Worm (Caenorhabditis elegans) whole organism, L4 larva: ENCODE data around the gene Y56A3A.2.

Source experiments
- F49E8.2 ChIP-seq: sonication (generic microtip); optimal IDR thresholded peaks from 2 replicates; lab custom pipeline; 2016; ENCODE audit warnings: missing compliant biosample characterization, mild to moderate bottlenecking, missing genetic modification characterization, borderline replicate concordance
- ZK337.2 ChIP-seq: fragments of 200-800 bp; sonication (Bioruptor generic); IDR thresholded peaks from 2 replicates; pipeline ENCODE4 v1.3.6; 2022; ENCODE audit warnings: missing genetic modification reagents, missing genetic modification characterization, missing compliant biosample characterization
- ceh-44 ChIP-seq: fragments of 200-800 bp; sonication (Bioruptor generic); IDR thresholded peaks from 2 replicates; pipeline ENCODE4 v1.3.6; 2022; ENCODE audit warnings: missing genetic modification reagents, missing genetic modification characterization, missing compliant biosample characterization
- cey-2 ChIP-seq: sonication (generic microtip); optimal IDR thresholded peaks from 3 replicates; lab custom pipeline; 2017; ENCODE audit warnings: missing genetic modification characterization, mild to moderate bottlenecking, missing compliant biosample characterization, antibody characterized with exemption, borderline replicate concordance; ENCODE audit not compliant: insufficient read depth
- ctbp-1 ChIP-seq: fragments of 200-800 bp; sonication (Bioruptor generic); IDR thresholded peaks from 2 replicates; pipeline ENCODE4 v1.3.6; 2022; ENCODE audit warnings: missing genetic modification reagents, missing genetic modification characterization, missing compliant biosample characterization
- duxl-1 ChIP-seq: sonication (generic microtip); optimal IDR thresholded peaks from 2 replicates; lab custom pipeline; 2016; ENCODE audit warnings: mild to moderate bottlenecking, missing genetic modification characterization, moderate library complexity, missing compliant biosample characterization; ENCODE audit not compliant: poor library complexity
- egl-43 ChIP-seq: fragments of 200-800 bp; sonication (Bioruptor generic); IDR thresholded peaks from 2 replicates; pipeline ENCODE4 v1.3.6; 2022; ENCODE audit warnings: missing genetic modification reagents, missing genetic modification characterization, missing compliant biosample characterization
- fos-1 ChIP-seq: fragments of 150-350 bp; optimal IDR thresholded peaks from 2 replicates; lab custom pipeline; 2014; ENCODE audit warnings: missing biosample characterization, missing genetic modification characterization
- gei-8 ChIP-seq: fragments of 200-800 bp; sonication (Bioruptor generic); optimal IDR thresholded peaks from 2 replicates; lab custom pipeline; 2018; ENCODE audit warnings: mild to moderate bottlenecking, missing genetic modification characterization, missing compliant biosample characterization
- hmg-1.1 ChIP-seq: fragments of 200-800 bp; sonication (Bioruptor generic); IDR thresholded peaks from 2 replicates; pipeline ENCODE4 v1.3.6; 2022; ENCODE audit warnings: missing genetic modification reagents, missing genetic modification characterization, missing compliant biosample characterization
- lin-15B ChIP-seq: fragments of 150-350 bp; sonication (generic microtip); optimal IDR thresholded peaks from 3 replicates; lab custom pipeline; 2014; ENCODE audit warnings: missing biosample characterization, missing genetic modification characterization
- lin-38 ChIP-seq: fragments of 200-800 bp; sonication (Bioruptor generic); IDR thresholded peaks from 2 replicates; pipeline ENCODE4 v1.3.6; 2022; ENCODE audit warnings: missing genetic modification reagents, missing genetic modification characterization, missing compliant biosample characterization
- lin-39 ChIP-seq: fragments of 150-350 bp; optimal IDR thresholded peaks from 2 replicates; lab custom pipeline; 2014; ENCODE audit warnings: missing biosample characterization, missing genetic modification reagents, missing genetic modification characterization
- lsy-2 ChIP-seq, 2 experiments: fragments of 150-350 bp in 1 of 2; sonication (generic microtip) in 1 of 2; optimal IDR thresholded peaks; 2 replicates each; lab custom pipeline; 2014 to 2017; ENCODE audit warnings: missing biosample characterization in 2 of 2, missing genetic modification characterization in 2 of 2
- madf-9 ChIP-seq: fragments of 200-800 bp; sonication (Bioruptor generic); conservative IDR thresholded peaks from 2 replicates; pipeline ENCODE4 v1.3.6; 2022; ENCODE audit warnings: missing genetic modification reagents, missing genetic modification characterization, missing compliant biosample characterization
- mdl-1 ChIP-seq, 2 experiments: fragments of 150-350 bp in 1 of 2; sonication (generic microtip) in 1 of 2; optimal IDR thresholded peaks; 2 replicates each; lab custom pipeline; 2014 to 2017; ENCODE audit warnings: missing biosample characterization in 2 of 2, missing genetic modification characterization in 2 of 2
- mdt-29 ChIP-seq: fragments of 200-800 bp; sonication (Bioruptor generic); IDR thresholded peaks from 2 replicates; pipeline ENCODE4 v1.3.6; 2022; ENCODE audit warnings: missing genetic modification reagents, missing genetic modification characterization, missing compliant biosample characterization
- mes-2 ChIP-seq: sonication (generic microtip); optimal IDR thresholded peaks from 2 replicates; lab custom pipeline; 2016; ENCODE audit warnings: missing genotype, mild to moderate bottlenecking, missing genetic modification characterization, missing compliant biosample characterization; ENCODE audit not compliant: poor library complexity, severe bottlenecking
- mxl-3 ChIP-seq: fragments of 200-800 bp; sonication (Bioruptor generic); optimal IDR thresholded peaks from 2 replicates; lab custom pipeline; 2018; ENCODE audit warnings: mild to moderate bottlenecking, missing genetic modification characterization, missing compliant biosample characterization
- nhr-102 ChIP-seq: sonication (generic microtip); optimal IDR thresholded peaks from 2 replicates; lab custom pipeline; 2016; ENCODE audit warnings: mild to moderate bottlenecking, missing genetic modification characterization, moderate library complexity, missing compliant biosample characterization
- nhr-237 ChIP-seq: sonication (generic microtip); optimal IDR thresholded peaks from 2 replicates; lab custom pipeline; 2017; ENCODE audit warnings: missing biosample characterization, missing genetic modification characterization
- nhr-25 ChIP-seq: sonication (generic microtip); optimal IDR thresholded peaks from 2 replicates; lab custom pipeline; 2017; ENCODE audit warnings: missing genetic modification characterization, mild to moderate bottlenecking, missing compliant biosample characterization, antibody characterized with exemption, moderate library complexity, borderline replicate concordance; ENCODE audit not compliant: insufficient read depth
- nhr-41 ChIP-seq: fragments of 200-800 bp; sonication (Bioruptor generic); IDR thresholded peaks from 2 replicates; pipeline ENCODE4 v1.3.6; 2022; ENCODE audit warnings: missing genetic modification reagents, missing genetic modification characterization, missing compliant biosample characterization
- nhr-76 ChIP-seq: fragments of 150-350 bp; optimal IDR thresholded peaks from 2 replicates; lab custom pipeline; 2014; ENCODE audit warnings: missing biosample characterization, missing genetic modification characterization
- nhr-77 ChIP-seq: fragments of 150-350 bp; optimal IDR thresholded peaks from 2 replicates; lab custom pipeline; 2014; ENCODE audit warnings: missing biosample characterization, missing genetic modification characterization
- php-3 ChIP-seq: fragments of 200-800 bp; sonication (Bioruptor generic); IDR thresholded peaks from 2 replicates; pipeline ENCODE4 v1.3.6; 2022; ENCODE audit warnings: missing genetic modification reagents, missing genetic modification characterization, missing compliant biosample characterization
- pqm-1 ChIP-seq: sonication (generic microtip); optimal IDR thresholded peaks from 2 replicates; lab custom pipeline; 2017; ENCODE audit warnings: missing biosample characterization, missing genetic modification characterization
- saeg-2 ChIP-seq: fragments of 200-800 bp; sonication (Bioruptor generic); IDR thresholded peaks from 2 replicates; pipeline ENCODE4 v1.3.6; 2022; ENCODE audit warnings: missing genetic modification reagents, missing genetic modification characterization, missing compliant biosample characterization
- snpc-4 ChIP-seq: fragments of 150-350 bp; optimal IDR thresholded peaks from 2 replicates; lab custom pipeline; 2014; ENCODE audit warnings: missing biosample characterization, missing genetic modification characterization
- tag-97 ChIP-seq: fragments of 200-800 bp; sonication (Bioruptor generic); IDR thresholded peaks from 2 replicates; pipeline ENCODE4 v1.3.6; 2022; ENCODE audit warnings: missing genetic modification characterization, missing compliant biosample characterization
- tra-1 ChIP-seq: fragments of 200-800 bp; sonication (Bioruptor generic); IDR thresholded peaks from 2 replicates; pipeline ENCODE4 v1.3.6; 2022; ENCODE audit warnings: missing genetic modification reagents, missing genetic modification characterization, missing compliant biosample characterization
- unc-130 ChIP-seq: sonication (generic microtip); optimal IDR thresholded peaks from 2 replicates; lab custom pipeline; 2016; ENCODE audit warnings: missing genetic modification reagents, missing genetic modification characterization, missing compliant biosample characterization
- zag-1 ChIP-seq: fragments of 150-350 bp; optimal IDR thresholded peaks from 2 replicates; lab custom pipeline; 2014; ENCODE audit warnings: missing biosample characterization, missing genetic modification characterization
- zfp-3 ChIP-seq: fragments of 200-800 bp; sonication (Bioruptor generic); conservative IDR thresholded peaks from 2 replicates; pipeline ENCODE4 v1.3.6; 2022; ENCODE audit warnings: missing genetic modification reagents, missing genetic modification characterization, missing compliant biosample characterization
- zip-2 ChIP-seq: fragments of 150-350 bp; optimal IDR thresholded peaks from 2 replicates; lab custom pipeline; 2014; ENCODE audit warnings: missing biosample characterization, missing genetic modification characterization

Y56A3A.2 gene

DNA sequence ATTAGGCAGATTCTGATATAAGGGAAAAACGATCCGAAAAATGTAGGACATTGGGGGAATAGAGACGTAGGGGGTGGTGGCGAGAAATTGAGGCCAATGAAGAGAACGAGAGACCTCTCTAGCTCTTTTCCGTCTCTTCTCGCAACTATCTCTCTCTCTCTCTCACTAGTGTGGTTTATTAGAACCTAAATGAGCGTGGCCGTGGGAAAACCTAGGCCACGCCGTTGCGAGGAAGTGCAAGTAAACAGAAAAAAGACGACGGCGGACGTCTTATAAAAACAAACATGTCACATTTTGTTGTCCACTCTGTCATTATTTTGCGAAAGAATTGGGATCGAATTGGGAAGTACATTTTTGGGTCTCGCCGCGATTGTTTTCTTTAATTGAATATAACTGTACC is 8.0 kb upstream of the Y56A3A.2 start (continued):
- TF ChIP-seq mdl-1 (tag; optimal IDR thresholded peaks at IDR 0.05; lab: Kevin White, UChicago) (peak in 1 of 2 experiments; percentile 74), mdt-29 (no peak), zag-1 (no peak), ZK337.2 (GFP tag; lab: Robert Waterston, UW) (peak; percentile 36; the same call in 1 of the 2 replicates), duxl-1 (tag; lab: Kevin White, UChicago) (peak; percentile 63), egl-43 (0 out of 2 replicates have a peak, but pooled peaks have one; percentile 23), nhr-237 (peak; percentile 3), snpc-4 (tag; lab: Kevin White, UChicago) (peak; percentile 61), nhr-102 (tag; lab: Kevin White, UChicago) (peak; percentile 34), mxl-3 (GFP tag; lab: Kevin White, UChicago) (peak; percentile 85), ctbp-1 (GFP tag; lab: Robert Waterston, UW) (0 out of 2 replicates have a peak, but pooled peaks have one; percentile 35), hmg-1.1 (GFP tag; lab: Robert Waterston, UW) (peak; percentile 86), tag-97 (GFP tag; lab: Robert Waterston, UW) (no peak), cey-2 (tag; lab: Kevin White, UChicago) (no peak), fos-1 (tag; lab: Kevin White, UChicago) (no peak), php-3 (GFP tag; lab: Robert Waterston, UW) (0 out of 2 replicates have a peak, but pooled peaks have one; percentile 38), tra-1 (peak; percentile 55; the same call in 1 of the 2 replicates), zfp-3 (GFP tag; lab: Robert Waterston, UW) (no peak), nhr-77 (peak; percentile 74), gei-8 (GFP tag; lab: Kevin White, UChicago) (peak; percentile 14), lin-38 (GFP tag; lab: Robert Waterston, UW) (peak; percentile 74), mes-2 (tag; lab: Kevin White, UChicago) (peak; percentile 97)

- TF ChIP-seq nhr-76 (tag; lab: Kevin White, UChicago), result no peak
- peak; percentile 61 for TF ChIP-seq unc-130
- TF ChIP-seq F49E8.2, result peak; percentile 92
- no peak for TF ChIP-seq saeg-2
- 0 out of 2 replicates have a peak, but pooled peaks have one; percentile 25 for TF ChIP-seq lin-38 (GFP tag; lab: Robert Waterston, UW)
Measured at ce11 chrIII:11869231-11869912, 7.3 kb upstream of the Y56A3A.2 start, which contains the start of gene taf-12. taf-12 (minus strand) TSS chrIII:11869281.

- no peak for TF ChIP-seq pqm-1
- no peak for TF ChIP-seq lsy-2 (tag; optimal IDR thresholded peaks at IDR 0.05; lab: Kevin White, UChicago)
- TF ChIP-seq nhr-25 (tag; lab: Kevin White, UChicago), result no peak
- no peak for TF ChIP-seq lin-39 (tag; lab: Kevin White, UChicago)
- TF ChIP-seq, all 104 proteins: peak for 0
Measured at ce11 chrIII:11866127-11866526, 4.1 kb upstream of the Y56A3A.2 start.

DNA sequence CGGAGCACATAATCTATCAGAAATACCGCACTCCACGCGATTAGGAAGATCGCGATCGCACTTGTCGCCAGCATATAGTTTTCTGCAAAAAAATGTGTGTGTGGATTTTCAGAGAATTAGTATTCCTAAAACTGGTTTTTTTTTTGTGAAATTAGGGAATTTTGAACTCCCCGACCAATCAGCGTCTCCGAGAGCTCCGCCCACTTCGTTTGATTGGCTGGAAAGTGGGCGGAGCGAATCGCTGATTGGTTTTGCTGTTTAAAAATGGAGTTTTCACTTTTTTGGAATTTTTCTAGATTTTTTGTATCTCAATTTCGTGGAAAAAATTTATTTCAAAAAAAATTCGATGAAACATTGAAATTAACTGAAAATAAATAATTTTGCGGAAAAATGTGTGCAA is 926 bp downstream of the Y56A3A.2 start:
- TF ChIP-seq madf-9 (GFP tag; lab: Robert Waterston, UW) (no peak), ceh-44 (GFP tag; lab: Robert Waterston, UW) (no peak), lin-15B (no peak), nhr-41 (no peak), zip-2 (tag; lab: Kevin White, UChicago) (no peak), saeg-2 (no peak)
